Fruit fly (Drosophila melanogaster) whole organism, embryonic: ENCODE data around the gene Pde6.

Source experiments
- CG1233 ChIP-seq: fragments of 200-800 bp; sonication (Bioruptor generic); optimal IDR thresholded peaks from 4 replicates; lab custom pipeline; 2018; ENCODE audit warnings: missing biosample characterization, mild to moderate bottlenecking, missing genetic modification characterization
- CG2199 ChIP-seq: fragments of 200-800 bp; sonication (Bioruptor generic); IDR thresholded peaks from 3 replicates; pipeline ENCODE4 v1.3.6; 2022; ENCODE audit warnings: missing biosample characterization, missing genetic modification characterization
- CG31365 ChIP-seq: fragments of 200-800 bp; sonication (Bioruptor generic); optimal IDR thresholded peaks from 2 replicates; lab custom pipeline; 2018; ENCODE audit warnings: missing biosample characterization, mild to moderate bottlenecking, missing genetic modification characterization
- CG8290 ChIP-seq, 3 experiments: fragments of 200-800 bp; sonication (Bioruptor generic); optimal IDR thresholded peaks; 2 replicates each; lab custom pipeline; 2016 to 2019; ENCODE audit warnings: missing biosample characterization in 3 of 3, missing genetic modification characterization in 3 of 3, mild to moderate bottlenecking in 2 of 3, moderate library complexity in 1 of 3
- CTCF ChIP-seq: fragments of 200-800 bp; sonication (Bioruptor generic); optimal IDR thresholded peaks from 2 replicates; lab custom pipeline; 2017; ENCODE audit warnings: missing biosample characterization, mild to moderate bottlenecking, missing genetic modification characterization, moderate library complexity
- Dfd ChIP-seq, 2 experiments: fragments of >200 bp; optimal IDR thresholded peaks; 2 replicates each; lab custom pipeline; 2017; ENCODE audit warnings: missing biosample characterization in 2 of 2, missing genetic modification characterization in 2 of 2
- Nf-YA ChIP-seq: fragments of 200-800 bp; sonication (Bioruptor generic); IDR thresholded peaks from 2 replicates; pipeline ENCODE4 v1.3.6; 2022; ENCODE audit warnings: missing biosample characterization, missing genetic modification characterization
- Six4 ChIP-seq: fragments of 200-800 bp; sonication (Bioruptor generic); optimal IDR thresholded peaks from 2 replicates; lab custom pipeline; 2016; ENCODE audit warnings: missing biosample characterization, missing genetic modification characterization
- corto ChIP-seq: fragments of 200-800 bp; sonication (Bioruptor generic); optimal IDR thresholded peaks from 2 replicates; lab custom pipeline; 2016; ENCODE audit warnings: missing biosample characterization, mild to moderate bottlenecking, missing genetic modification characterization, moderate library complexity
- crc ChIP-seq: fragments of 200-800 bp; sonication (Bioruptor generic); optimal IDR thresholded peaks from 2 replicates; lab custom pipeline; 2016; ENCODE audit warnings: missing biosample characterization, missing genetic modification characterization
- eyg ChIP-seq: fragments of 200-800 bp; sonication (Bioruptor generic); optimal IDR thresholded peaks from 3 replicates; lab custom pipeline; 2016; ENCODE audit warnings: missing biosample characterization, missing genetic modification characterization
- fru ChIP-seq: fragments of >200 bp; optimal IDR thresholded peaks from 2 replicates; lab custom pipeline; 2017
- jumu ChIP-seq: fragments of 200-800 bp; sonication (Bioruptor generic); optimal IDR thresholded peaks from 3 replicates; lab custom pipeline; 2016; ENCODE audit warnings: missing biosample characterization, missing genetic modification characterization

DNA sequence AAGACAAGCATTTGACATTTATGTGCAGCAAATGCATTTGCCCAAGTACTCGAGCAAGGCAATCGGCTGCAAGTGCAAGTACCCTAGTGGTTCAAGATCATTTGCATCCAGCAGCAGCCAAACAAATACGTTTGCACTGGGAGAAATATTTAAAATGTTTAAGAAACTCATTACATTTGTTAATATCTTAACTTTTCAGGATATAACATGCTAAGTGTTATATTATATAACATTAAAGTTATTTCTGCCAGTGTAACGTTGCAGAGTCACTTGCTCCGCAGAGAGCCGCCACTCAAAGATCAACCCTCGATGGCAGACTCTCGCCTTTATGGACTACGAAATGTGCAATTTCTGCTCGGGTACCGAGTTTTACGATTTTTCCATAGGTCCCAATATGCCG is 31.4 kb upstream of the Pde6 start:
- TF ChIP-seq CG1233 = no peak
- TF ChIP-seq CG31365 (tag; lab: Kevin White, UChicago) = no peak
- no peak for TF ChIP-seq Six4 (GFP tag; lab: Kevin White, UChicago)
- TF ChIP-seq fru (lab: Kevin White, UChicago) = no peak
- no peak for TF ChIP-seq Dfd (GFP tag; optimal IDR thresholded peaks at IDR 0.05; lab: Kevin White, UChicago)
- TF ChIP-seq CG8290 (GFP tag; optimal IDR thresholded peaks at IDR 0.05; lab: Kevin White, UChicago) = no peak
- TF ChIP-seq CG8290 (tag; optimal IDR thresholded peaks at IDR 0.05; lab: Kevin White, UChicago) = no peak
- no peak for TF ChIP-seq jumu (GFP tag; lab: Kevin White, UChicago)
- TF ChIP-seq eyg = no peak
- no peak for TF ChIP-seq CTCF (GFP tag; lab: Kevin White, UChicago)
- TF ChIP-seq Nf-YA (GFP tag; lab: Robert Waterston, UW) = no peak
- 0 out of 3 replicates have a peak, but pooled peaks have one; percentile 7 for TF ChIP-seq CG2199 (GFP tag; lab: Robert Waterston, UW)
- no peak for TF ChIP-seq crc (GFP tag; lab: Kevin White, UChicago)
- no peak for TF ChIP-seq corto (GFP tag; lab: Kevin White, UChicago)
